Fruit fly (Drosophila melanogaster) whole organism, embryonic: ENCODE measurements around the gene Nep7.

Experiments used
- ATbp ChIP-seq: fragments of 200-800 bp; sonication (Bioruptor generic); optimal IDR thresholded peaks from 2 replicates; lab custom pipeline; 2017; ENCODE audit warnings: missing biosample characterization, mild to moderate bottlenecking, missing genetic modification characterization, missing genetic modification reagents
- Aef1 ChIP-seq: fragments of 200-800 bp; sonication (Bioruptor generic); IDR thresholded peaks from 3 replicates; pipeline ENCODE4 v1.3.6; 2022; ENCODE audit warnings: missing biosample characterization, missing genetic modification characterization
- BtbVII ChIP-seq: fragments of 200-800 bp; sonication (Bioruptor generic); optimal IDR thresholded peaks from 3 replicates; lab custom pipeline; 2017; ENCODE audit warnings: missing biosample characterization, mild to moderate bottlenecking, missing genetic modification characterization
- CG10209 ChIP-seq: fragments of 200-800 bp; sonication (Bioruptor generic); optimal IDR thresholded peaks from 3 replicates; lab custom pipeline; 2017; ENCODE audit warnings: missing biosample characterization, mild to moderate bottlenecking, missing genetic modification characterization, missing genetic modification reagents
- CG10431 ChIP-seq: fragments of 200-800 bp; sonication (Bioruptor generic); optimal IDR thresholded peaks from 3 replicates; lab custom pipeline; 2018; ENCODE audit warnings: missing biosample characterization, mild to moderate bottlenecking, missing genetic modification characterization
- CG11695 ChIP-seq: fragments of 200-800 bp; sonication (Bioruptor generic); IDR thresholded peaks from 3 replicates; pipeline ENCODE4 v1.3.6; 2022; ENCODE audit warnings: missing biosample characterization, missing genetic modification characterization
- CG12659 ChIP-seq: fragments of 200-800 bp; sonication (Bioruptor generic); optimal IDR thresholded peaks from 3 replicates; lab custom pipeline; 2017; ENCODE audit warnings: mild to moderate bottlenecking, missing biosample characterization, missing genetic modification reagents, missing genetic modification characterization
- CG13287 ChIP-seq: fragments of 200-800 bp; sonication (Bioruptor generic); IDR thresholded peaks from 2 replicates; pipeline ENCODE4 v1.3.6; 2022; ENCODE audit warnings: missing biosample characterization, missing genetic modification characterization; ENCODE audit not compliant: partially characterized antibody
- CG17328 ChIP-seq: fragments of 200-800 bp; sonication (Bioruptor generic); IDR thresholded peaks from 2 replicates; pipeline ENCODE4 v1.3.6; 2022; ENCODE audit warnings: missing biosample characterization, missing genetic modification characterization
- CG17802 ChIP-seq: fragments of 200-800 bp; sonication (Bioruptor generic); optimal IDR thresholded peaks from 2 replicates; lab custom pipeline; 2018; ENCODE audit warnings: missing biosample characterization, mild to moderate bottlenecking, missing genetic modification characterization, moderate library complexity
- CG18262 ChIP-seq: fragments of 200-800 bp; optimal IDR thresholded peaks from 3 replicates; lab custom pipeline; 2019; ENCODE audit warnings: missing biosample characterization, mild to moderate bottlenecking, missing genetic modification characterization, moderate library complexity
- CG2712 ChIP-seq: fragments of 200-800 bp; optimal IDR thresholded peaks from 3 replicates; lab custom pipeline; 2019; ENCODE audit warnings: missing biosample characterization, mild to moderate bottlenecking, missing genetic modification characterization, moderate library complexity
- CG3726 ChIP-seq: fragments of 200-800 bp; sonication (Bioruptor generic); IDR thresholded peaks from 3 replicates; pipeline ENCODE4, ENCODE4 v1.3.6; 2022; ENCODE audit warnings: missing biosample characterization, missing genetic modification characterization
- CG42726 ChIP-seq: fragments of 200-800 bp; sonication (Bioruptor generic); IDR thresholded peaks from 2 replicates; pipeline ENCODE4 v1.3.6; 2022; ENCODE audit warnings: missing biosample characterization, missing genetic modification characterization; ENCODE audit not compliant: partially characterized antibody
- CG6175 ChIP-seq: fragments of 200-800 bp; sonication (Bioruptor generic); IDR thresholded peaks from 3 replicates; pipeline ENCODE4 v1.3.6; 2022; ENCODE audit warnings: missing biosample characterization, missing genetic modification characterization
- CG8924 ChIP-seq: fragments of 200-800 bp; optimal IDR thresholded peaks from 3 replicates; lab custom pipeline; 2019; ENCODE audit warnings: missing biosample characterization, mild to moderate bottlenecking, missing genetic modification characterization, moderate library complexity
- CG9932 ChIP-seq: fragments of 200-800 bp; sonication (Bioruptor generic); IDR thresholded peaks from 2 replicates; pipeline ENCODE4 v1.3.6; 2022; ENCODE audit warnings: missing biosample characterization, missing genetic modification characterization
- Chrac-16 ChIP-seq: fragments of 200-800 bp; sonication (Bioruptor generic); optimal IDR thresholded peaks from 3 replicates; lab custom pipeline; 2016; ENCODE audit warnings: missing biosample characterization, missing genetic modification characterization
- Dbx ChIP-seq: fragments of 200-800 bp; sonication (Bioruptor generic); IDR thresholded peaks from 3 replicates; pipeline ENCODE4 v1.3.6; 2022; ENCODE audit warnings: missing biosample characterization, missing genetic modification characterization
- Dip2 ChIP-seq: fragments of 200-800 bp; sonication (Bioruptor generic); IDR thresholded peaks from 2 replicates; pipeline ENCODE4 v1.3.6; 2022; ENCODE audit warnings: missing biosample characterization, missing genetic modification characterization
- Drgx ChIP-seq: fragments of 200-800 bp; sonication (Bioruptor generic); IDR thresholded peaks from 2 replicates; pipeline ENCODE4 v1.3.6; 2022; ENCODE audit warnings: missing biosample characterization, missing genetic modification characterization
- Fer2 ChIP-seq: fragments of 200-800 bp; sonication (Bioruptor generic); optimal IDR thresholded peaks from 2 replicates; lab custom pipeline; 2018; ENCODE audit warnings: missing biosample characterization, mild to moderate bottlenecking, missing genetic modification characterization, moderate library complexity
- Hr3 ChIP-seq: fragments of 200-800 bp; sonication (Bioruptor generic); optimal IDR thresholded peaks from 3 replicates; lab custom pipeline; 2016; ENCODE audit warnings: missing biosample characterization, missing genetic modification characterization
- Lhr ChIP-seq: fragments of 200-800 bp; sonication (Bioruptor generic); optimal IDR thresholded peaks from 3 replicates; lab custom pipeline; 2017; ENCODE audit warnings: mild to moderate bottlenecking, missing biosample characterization, missing genetic modification reagents, missing genetic modification characterization
- MBD-R2 ChIP-seq: fragments of 200-800 bp; sonication (Bioruptor generic); IDR thresholded peaks from 2 replicates; pipeline ENCODE4 v1.3.6; 2022; ENCODE audit warnings: missing biosample characterization, missing genetic modification characterization
- NC2α ChIP-seq: fragments of 200-800 bp; sonication (Bioruptor generic); optimal IDR thresholded peaks from 2 replicates; lab custom pipeline; 2016; ENCODE audit warnings: missing biosample characterization, missing genetic modification characterization
- Nf-YA ChIP-seq: fragments of 200-800 bp; sonication (Bioruptor generic); IDR thresholded peaks from 2 replicates; pipeline ENCODE4 v1.3.6; 2022; ENCODE audit warnings: missing biosample characterization, missing genetic modification characterization
- NfI ChIP-seq: fragments of 200-800 bp; sonication (Bioruptor generic); optimal IDR thresholded peaks from 3 replicates; lab custom pipeline; 2018; ENCODE audit warnings: missing biosample characterization, mild to moderate bottlenecking, missing genetic modification characterization, moderate library complexity
- Ssrp ChIP-seq: fragments of 200-800 bp; sonication (Bioruptor generic); optimal IDR thresholded peaks from 2 replicates; lab custom pipeline; 2018; ENCODE audit warnings: missing biosample characterization, mild to moderate bottlenecking, missing genetic modification characterization, moderate library complexity
- Trl ChIP-seq, 3 experiments: fragments of >200 bp in 2 of 3; fragments of 200-800 bp in 1 of 3; sonication (Bioruptor generic) in 1 of 3; optimal IDR thresholded peaks; 2 replicates in 1 of 3; 3 replicates in 2 of 3; lab custom pipeline; 2016 to 2017; ENCODE audit warnings: missing biosample characterization in 1 of 3, missing genetic modification characterization in 1 of 3
- ap ChIP-seq: fragments of 200-800 bp; sonication (Bioruptor generic); IDR thresholded peaks from 2 replicates; pipeline ENCODE4 v1.3.6; 2022; ENCODE audit warnings: missing biosample characterization, missing genetic modification characterization
- bigmax ChIP-seq: fragments of 200-800 bp; sonication (Bioruptor generic); optimal IDR thresholded peaks from 2 replicates; lab custom pipeline; 2018; ENCODE audit warnings: missing biosample characterization, mild to moderate bottlenecking, missing genetic modification characterization
- chm ChIP-seq: fragments of 200-800 bp; sonication (Bioruptor generic); IDR thresholded peaks from 2 replicates; pipeline ENCODE4 v1.3.6; 2022; ENCODE audit warnings: missing biosample characterization, missing genetic modification characterization
- dati ChIP-seq: fragments of 200-800 bp; sonication (Bioruptor generic); IDR thresholded peaks from 2 replicates; pipeline ENCODE4 v1.3.6; 2022; ENCODE audit warnings: missing biosample characterization, missing genetic modification characterization
- dysf ChIP-seq: fragments of 200-800 bp; sonication (Bioruptor generic); IDR thresholded peaks from 3 replicates; pipeline ENCODE4 v1.3.6; 2022; ENCODE audit warnings: missing biosample characterization, missing genetic modification characterization
- exex ChIP-seq: fragments of 200-800 bp; sonication (Bioruptor generic); optimal IDR thresholded peaks from 4 replicates; lab custom pipeline; 2018; ENCODE audit warnings: missing biosample characterization, mild to moderate bottlenecking, missing genetic modification characterization, moderate library complexity
- jing ChIP-seq: fragments of 200-800 bp; sonication (Bioruptor generic); optimal IDR thresholded peaks from 2 replicates; lab custom pipeline; 2018; ENCODE audit warnings: missing biosample characterization, mild to moderate bottlenecking, missing genetic modification characterization
- kni ChIP-seq: fragments of 200-800 bp; sonication (Bioruptor generic); optimal IDR thresholded peaks from 3 replicates; lab custom pipeline; 2017; ENCODE audit warnings: mild to moderate bottlenecking, missing biosample characterization, missing genetic modification reagents, missing genetic modification characterization
- lab ChIP-seq: fragments of 200-800 bp; sonication (Bioruptor generic); optimal IDR thresholded peaks from 3 replicates; lab custom pipeline; 2017; ENCODE audit warnings: missing biosample characterization, missing genetic modification characterization, mild to moderate bottlenecking, moderate library complexity, missing genetic modification reagents
- pnt ChIP-seq: fragments of 200-800 bp; sonication (Bioruptor generic); optimal IDR thresholded peaks from 3 replicates; lab custom pipeline; 2016; ENCODE audit warnings: missing biosample characterization, missing genetic modification characterization
- psq ChIP-seq: fragments of 200-800 bp; sonication (Bioruptor generic); optimal IDR thresholded peaks from 2 replicates; lab custom pipeline; 2017; ENCODE audit warnings: missing biosample characterization, missing genetic modification characterization
- repo ChIP-seq: fragments of 200-800 bp; sonication (Bioruptor generic); optimal IDR thresholded peaks from 2 replicates; lab custom pipeline; 2016; ENCODE audit warnings: missing biosample characterization, missing genetic modification characterization
- rib ChIP-seq: fragments of 200-800 bp; sonication (Bioruptor generic); IDR thresholded peaks from 2 replicates; pipeline ENCODE4 v1.3.6; 2022; ENCODE audit warnings: missing biosample characterization, missing genetic modification characterization
- run ChIP-seq: fragments of 200-800 bp; sonication (Bioruptor generic); optimal IDR thresholded peaks from 3 replicates; lab custom pipeline; 2018; ENCODE audit warnings: missing biosample characterization, mild to moderate bottlenecking, missing genetic modification characterization
- schlank ChIP-seq: fragments of 200-800 bp; sonication (Bioruptor generic); optimal IDR thresholded peaks from 2 replicates; lab custom pipeline; 2018; ENCODE audit warnings: missing biosample characterization, mild to moderate bottlenecking, missing genetic modification characterization
- sqz ChIP-seq: fragments of 200-800 bp; sonication (Bioruptor generic); optimal IDR thresholded peaks from 3 replicates; lab custom pipeline; 2018; ENCODE audit warnings: missing biosample characterization, mild to moderate bottlenecking, missing genetic modification characterization
- ssp ChIP-seq: fragments of 200-800 bp; sonication (Bioruptor generic); IDR thresholded peaks from 2 replicates; pipeline ENCODE4 v1.3.6; 2022; ENCODE audit warnings: missing biosample characterization, missing genetic modification characterization
- sug ChIP-seq: fragments of 200-800 bp; optimal IDR thresholded peaks from 2 replicates; lab custom pipeline; 2019; ENCODE audit warnings: missing biosample characterization, mild to moderate bottlenecking, missing genetic modification characterization, moderate library complexity
- tin ChIP-seq: fragments of 200-800 bp; sonication (Bioruptor generic); optimal IDR thresholded peaks from 3 replicates; lab custom pipeline; 2016; ENCODE audit warnings: missing biosample characterization, missing genetic modification characterization
- trem ChIP-seq: fragments of 200-800 bp; optimal IDR thresholded peaks from 3 replicates; lab custom pipeline; 2019; ENCODE audit warnings: missing biosample characterization, mild to moderate bottlenecking, missing genetic modification characterization, moderate library complexity
- trh ChIP-seq: fragments of 200-800 bp; sonication (Bioruptor generic); optimal IDR thresholded peaks from 2 replicates; lab custom pipeline; 2016; ENCODE audit warnings: missing biosample characterization, missing genetic modification characterization
- vvl ChIP-seq: fragments of 200-800 bp; sonication (Bioruptor generic); IDR thresholded peaks from 2 replicates; pipeline ENCODE4 v1.3.6; 2022; ENCODE audit warnings: missing biosample characterization, missing genetic modification characterization

Gene Nep7

dm6 chr3R:27987329-27987728, 32.6 kb downstream of the Nep7 start (continued):
- TF ChIP-seq CG13287 (no peak), run (tag; lab: Kevin White, UChicago) (no peak), CG2712 (peak; percentile 71), ATbp (GFP tag; lab: Kevin White, UChicago) (no peak), ssp (peak; percentile 63), CG10431 (GFP tag; lab: Kevin White, UChicago) (no peak), jing (GFP tag; lab: Kevin White, UChicago) (peak; percentile 29), Lhr (no peak), CG9932 (peak; percentile 79), Drgx (GFP tag; lab: Robert Waterston, UW) (peak; percentile 57), Aef1 (GFP tag; lab: Robert Waterston, UW) (peak; percentile 53; the same call in 2 of the 3 replicates), CG3726 (GFP tag; lab: Robert Waterston, UW) (no peak), CG18262 (tag; lab: Kevin White, UChicago) (peak; percentile 66), tin (GFP tag; lab: Kevin White, UChicago) (peak; percentile 38), BtbVII (GFP tag; lab: Kevin White, UChicago) (peak; percentile 29), CG12659 (peak; percentile 68), CG11695 (GFP tag; lab: Robert Waterston, UW) (peak; percentile 74; the same call in 2 of the 3 replicates), CG6175 (no peak), CG17802 (no peak), pnt (GFP tag; lab: Kevin White, UChicago) (no peak), Dbx (GFP tag; lab: Robert Waterston, UW) (peak; percentile 58; the same call in 2 of the 3 replicates), chm (GFP tag; lab: Robert Waterston, UW) (no peak), CG42726 (GFP tag; lab: Robert Waterston, UW) (no peak), NfI (GFP tag; lab: Kevin White, UChicago) (peak; percentile 55), Dip2 (no peak), CG8924 (tag; lab: Kevin White, UChicago) (peak; percentile 72), dysf (GFP tag; lab: Robert Waterston, UW) (peak; percentile 81; the same call in 2 of the 3 replicates), trh (GFP tag; lab: Kevin White, UChicago) (peak; percentile 32), trem (tag; lab: Kevin White, UChicago) (peak; percentile 39), ap (peak; percentile 64), CG17328 (GFP tag; lab: Robert Waterston, UW) (peak; percentile 71), Chrac-16 (peak; percentile 53), dati (GFP tag; lab: Robert Waterston, UW) (no peak), schlank (no peak), Nf-YA (GFP tag; lab: Robert Waterston, UW) (peak; percentile 56)

dm6 chr3R:27987772-27988171, 33.1 kb downstream of the Nep7 start:
- TF ChIP-seq lab (GFP tag; lab: Kevin White, UChicago): no peak
- no peak for TF ChIP-seq Fer2 (tag; lab: Kevin White, UChicago)
- TF ChIP-seq rib: peak; percentile 8; the same call in 1 of the 2 replicates
- TF ChIP-seq sug: peak; percentile 37
- no peak for TF ChIP-seq repo (GFP tag; lab: Kevin White, UChicago)
- no peak for TF ChIP-seq Hr3 (GFP tag; lab: Kevin White, UChicago)
- TF ChIP-seq bigmax (GFP tag; lab: Kevin White, UChicago): peak; percentile 77
- no peak for TF ChIP-seq psq (GFP tag; lab: Kevin White, UChicago)
- no peak for TF ChIP-seq vvl (GFP tag; lab: Robert Waterston, UW)
- no peak for TF ChIP-seq Ssrp (tag; lab: Kevin White, UChicago)
- TF ChIP-seq Trl (optimal IDR thresholded peaks at IDR 0.05; lab: Kevin White, UChicago): peak; percentile 70 to 82
- TF ChIP-seq Trl (GFP tag; optimal IDR thresholded peaks at IDR 0.05; lab: Kevin White, UChicago): no peak
- peak; percentile 7 for TF ChIP-seq kni
- TF ChIP-seq CG10209 (GFP tag; lab: Kevin White, UChicago): no peak
- TF ChIP-seq MBD-R2 (GFP tag; lab: Robert Waterston, UW): 0 out of 2 replicates have a peak, but pooled peaks have one; percentile 0
- TF ChIP-seq NC2α (GFP tag; lab: Kevin White, UChicago): no peak
- peak; percentile 41 for TF ChIP-seq exex (tag; lab: Kevin White, UChicago)
- no peak for TF ChIP-seq sqz (GFP tag; lab: Kevin White, UChicago)
